Fruit fly (Drosophila melanogaster) whole organism, embryonic: Measurements from ENCODE around the gene Grip84.

Experiments
- Bdp1 ChIP-seq: fragments of 200-800 bp; sonication (Bioruptor generic); optimal IDR thresholded peaks from 3 replicates; lab custom pipeline; 2016; ENCODE audit warnings: missing biosample characterization, missing genetic modification characterization
- CG10274 ChIP-seq: fragments of 200-800 bp; sonication (Bioruptor generic); optimal IDR thresholded peaks from 3 replicates; lab custom pipeline; 2017; ENCODE audit warnings: missing biosample characterization, mild to moderate bottlenecking, missing genetic modification characterization
- CG10654 ChIP-seq: fragments of 200-800 bp; sonication (Bioruptor generic); optimal IDR thresholded peaks from 2 replicates; lab custom pipeline; 2016; ENCODE audit warnings: missing biosample characterization, missing genetic modification characterization
- CG12769 ChIP-seq: fragments of 200-800 bp; sonication (Bioruptor generic); optimal IDR thresholded peaks from 2 replicates; lab custom pipeline; 2019; ENCODE audit warnings: missing biosample characterization, mild to moderate bottlenecking, missing genetic modification characterization, moderate library complexity
- CG13287 ChIP-seq: fragments of 200-800 bp; sonication (Bioruptor generic); IDR thresholded peaks from 2 replicates; pipeline ENCODE4 v1.3.6; 2022; ENCODE audit warnings: missing biosample characterization, missing genetic modification characterization; ENCODE audit not compliant: partially characterized antibody
- CG1647 ChIP-seq: fragments of 200-800 bp; sonication (Bioruptor generic); optimal IDR thresholded peaks from 3 replicates; lab custom pipeline; 2016; ENCODE audit warnings: missing biosample characterization, missing genetic modification characterization
- CG17912 ChIP-seq: fragments of 200-800 bp; sonication (Bioruptor generic); optimal IDR thresholded peaks from 2 replicates; lab custom pipeline; 2018; ENCODE audit warnings: missing biosample characterization, mild to moderate bottlenecking, missing genetic modification characterization
- CG18011 ChIP-seq: fragments of 200-800 bp; sonication (Bioruptor generic); optimal IDR thresholded peaks from 2 replicates; lab custom pipeline; 2017; ENCODE audit warnings: missing biosample characterization, missing genetic modification characterization, mild to moderate bottlenecking, moderate library complexity, missing genotype
- CG1832 ChIP-seq: fragments of 200-800 bp; sonication (Bioruptor generic); optimal IDR thresholded peaks from 2 replicates; lab custom pipeline; 2017; ENCODE audit warnings: missing biosample characterization, mild to moderate bottlenecking, missing genetic modification characterization, inconsistent platforms
- CG2889 ChIP-seq: fragments of 200-800 bp; sonication (Bioruptor generic); IDR thresholded peaks from 3 replicates; pipeline ENCODE4 v1.3.6; 2022; ENCODE audit warnings: missing biosample characterization, missing genetic modification characterization
- CG32767 ChIP-seq: fragments of 200-800 bp; sonication (Bioruptor generic); IDR thresholded peaks from 2 replicates; pipeline ENCODE4 v1.3.6; 2022; ENCODE audit warnings: missing biosample characterization, missing genetic modification characterization
- CG3995 ChIP-seq: fragments of 200-800 bp; sonication (Bioruptor generic); optimal IDR thresholded peaks from 3 replicates; lab custom pipeline; 2016; ENCODE audit warnings: missing biosample characterization, missing genetic modification characterization
- CG4854 ChIP-seq: fragments of 200-800 bp; sonication (Bioruptor generic); optimal IDR thresholded peaks from 2 replicates; lab custom pipeline; 2016; ENCODE audit warnings: missing biosample characterization, missing genetic modification characterization, inconsistent platforms
- CG6175 ChIP-seq: fragments of 200-800 bp; sonication (Bioruptor generic); IDR thresholded peaks from 3 replicates; pipeline ENCODE4 v1.3.6; 2022; ENCODE audit warnings: missing biosample characterization, missing genetic modification characterization
- CG7357 ChIP-seq: fragments of 200-800 bp; sonication (Bioruptor generic); IDR thresholded peaks from 3 replicates; pipeline ENCODE4 v1.3.6; 2022; ENCODE audit warnings: missing biosample characterization, missing genetic modification characterization
- CG7372 ChIP-seq: fragments of 200-800 bp; sonication (Bioruptor generic); IDR thresholded peaks from 2 replicates; pipeline ENCODE4 v1.3.6; 2022; ENCODE audit warnings: missing biosample characterization, missing genetic modification characterization
- CG7745 ChIP-seq: fragments of 200-800 bp; sonication (Bioruptor generic); optimal IDR thresholded peaks from 2 replicates; lab custom pipeline; 2018; ENCODE audit warnings: missing biosample characterization, mild to moderate bottlenecking, missing genetic modification characterization, moderate library complexity
- CG7928 ChIP-seq: fragments of 200-800 bp; sonication (Bioruptor generic); optimal IDR thresholded peaks from 2 replicates; lab custom pipeline; 2017; ENCODE audit warnings: missing biosample characterization, mild to moderate bottlenecking, missing genetic modification characterization
- CG8478 ChIP-seq: fragments of >200 bp; optimal IDR thresholded peaks from 2 replicates; lab custom pipeline; 2018
- CG9609 ChIP-seq: fragments of 200-800 bp; sonication (Bioruptor generic); optimal IDR thresholded peaks from 3 replicates; lab custom pipeline; 2016; ENCODE audit warnings: missing biosample characterization, missing genetic modification characterization
- Eip74EF ChIP-seq, 2 experiments: fragments of 200-800 bp in 1 of 2; fragments of >200 bp in 1 of 2; sonication (Bioruptor generic) in 1 of 2; optimal IDR thresholded peaks; 2 replicates each; lab custom pipeline; 2017 to 2019; ENCODE audit warnings: missing biosample characterization in 2 of 2, missing genetic modification characterization in 2 of 2, mild to moderate bottlenecking in 1 of 2, moderate library complexity in 1 of 2
- HmgZ ChIP-seq: fragments of 200-800 bp; sonication (Bioruptor generic); optimal IDR thresholded peaks from 2 replicates; lab custom pipeline; 2018; ENCODE audit warnings: missing biosample characterization, mild to moderate bottlenecking, missing genetic modification characterization
- MBD-R2 ChIP-seq: fragments of 200-800 bp; sonication (Bioruptor generic); IDR thresholded peaks from 2 replicates; pipeline ENCODE4 v1.3.6; 2022; ENCODE audit warnings: missing biosample characterization, missing genetic modification characterization
- MESR4 ChIP-seq: fragments of 200-800 bp; sonication (Bioruptor generic); optimal IDR thresholded peaks from 2 replicates; lab custom pipeline; 2018; ENCODE audit warnings: missing biosample characterization, mild to moderate bottlenecking, missing genetic modification characterization, moderate library complexity
- Med ChIP-seq: fragments of 200-800 bp; sonication (Bioruptor generic); peaks from one replicate; lab custom pipeline; 2016; ENCODE audit warnings: missing biosample characterization, missing genetic modification characterization, mild to moderate bottlenecking, inconsistent platforms, moderate library complexity
- Stat92E ChIP-seq, 3 experiments: fragments of >200 bp in 2 of 3; fragments of 200-800 bp in 1 of 3; sonication (Bioruptor generic) in 1 of 3; optimal IDR thresholded peaks; 2 replicates each; lab custom pipeline; 2017 to 2019; ENCODE audit warnings: missing biosample characterization in 3 of 3, missing genetic modification characterization in 3 of 3, mild to moderate bottlenecking in 1 of 3, moderate library complexity in 1 of 3
- Xbp1 ChIP-seq: fragments of 200-800 bp; sonication (Bioruptor generic); optimal IDR thresholded peaks from 3 replicates; lab custom pipeline; 2016; ENCODE audit warnings: missing biosample characterization, mild to moderate bottlenecking, missing genetic modification characterization
- amos ChIP-seq: fragments of 200-800 bp; sonication (Bioruptor generic); IDR thresholded peaks from 2 replicates; pipeline ENCODE4 v1.3.6; 2022; ENCODE audit warnings: missing biosample characterization, missing genetic modification characterization; ENCODE audit not compliant: partially characterized antibody
- cg ChIP-seq: fragments of 200-800 bp; sonication (Bioruptor generic); optimal IDR thresholded peaks from 3 replicates; lab custom pipeline; 2019; ENCODE audit warnings: missing biosample characterization, mild to moderate bottlenecking, missing genetic modification characterization, moderate library complexity
- ci ChIP-seq: fragments of 200-800 bp; sonication (Bioruptor generic); IDR thresholded peaks from 3 replicates; pipeline ENCODE4 v1.3.6; 2022; ENCODE audit warnings: missing biosample characterization, missing genetic modification characterization
- dati ChIP-seq: fragments of 200-800 bp; sonication (Bioruptor generic); IDR thresholded peaks from 2 replicates; pipeline ENCODE4 v1.3.6; 2022; ENCODE audit warnings: missing biosample characterization, missing genetic modification characterization
- emc ChIP-seq: fragments of 200-800 bp; sonication (Bioruptor generic); optimal IDR thresholded peaks from 2 replicates; lab custom pipeline; 2016; ENCODE audit warnings: missing biosample characterization, missing genetic modification characterization
- gem ChIP-seq: fragments of 200-800 bp; sonication (Bioruptor generic); optimal IDR thresholded peaks from 2 replicates; lab custom pipeline; 2019; ENCODE audit warnings: missing biosample characterization, mild to moderate bottlenecking, missing genetic modification characterization, moderate library complexity
- ham ChIP-seq: fragments of 200-800 bp; sonication (Bioruptor generic); IDR thresholded peaks from 2 replicates; pipeline ENCODE4 v1.3.6; 2022; ENCODE audit warnings: missing biosample characterization, missing genetic modification characterization
- lilli ChIP-seq: fragments of 200-800 bp; sonication (Bioruptor generic); optimal IDR thresholded peaks from 3 replicates; lab custom pipeline; 2016; ENCODE audit warnings: missing biosample characterization, missing genetic modification characterization
- lola ChIP-seq, 3 experiments: fragments of >200 bp in 2 of 3; fragments of 200-800 bp in 1 of 3; sonication (Bioruptor generic) in 1 of 3; optimal IDR thresholded peaks; 2 replicates each; lab custom pipeline; 2017 to 2019; ENCODE audit warnings: missing biosample characterization in 3 of 3, missing genetic modification characterization in 3 of 3, mild to moderate bottlenecking in 1 of 3, moderate library complexity in 1 of 3
- nom ChIP-seq: fragments of 200-800 bp; sonication (Bioruptor generic); optimal IDR thresholded peaks from 2 replicates; lab custom pipeline; 2017; ENCODE audit warnings: missing biosample characterization, missing genetic modification characterization, mild to moderate bottlenecking, moderate library complexity, missing genetic modification reagents
- p53 ChIP-seq: fragments of 200-800 bp; sonication (Bioruptor generic); optimal IDR thresholded peaks from 2 replicates; lab custom pipeline; 2016; ENCODE audit warnings: missing biosample characterization, missing genetic modification characterization
- prd ChIP-seq, 3 experiments: fragments of >200 bp in 2 of 3; fragments of 200-800 bp in 1 of 3; sonication (Bioruptor generic) in 1 of 3; optimal IDR thresholded peaks in 2 of 3; IDR thresholded peaks in 1 of 3; 2 replicates in 2 of 3; 3 replicates in 1 of 3; pipeline versions ENCODE4 v1.3.6 to Lab custom; 2017 to 2022; ENCODE audit warnings: missing biosample characterization in 1 of 3, missing genetic modification characterization in 1 of 3
- sens ChIP-seq: fragments of 200-800 bp; sonication (Bioruptor generic); peaks from one replicate; lab custom pipeline; 2016; ENCODE audit warnings: missing biosample characterization, missing genetic modification characterization
- seq ChIP-seq: fragments of 200-800 bp; sonication (Bioruptor generic); IDR thresholded peaks from 2 replicates; pipeline ENCODE4 v1.3.6; 2022; ENCODE audit warnings: missing biosample characterization, missing genetic modification characterization
- sisA ChIP-seq: fragments of 200-800 bp; sonication (Bioruptor generic); IDR thresholded peaks from 2 replicates; pipeline ENCODE4 v1.3.6; 2022; ENCODE audit warnings: missing biosample characterization, missing genetic modification characterization
- so ChIP-seq: fragments of 200-800 bp; sonication (Bioruptor generic); IDR thresholded peaks from 3 replicates; pipeline ENCODE4 v1.3.6; 2022; ENCODE audit warnings: missing biosample characterization, missing genetic modification characterization
- sqz ChIP-seq: fragments of 200-800 bp; sonication (Bioruptor generic); optimal IDR thresholded peaks from 3 replicates; lab custom pipeline; 2018; ENCODE audit warnings: missing biosample characterization, mild to moderate bottlenecking, missing genetic modification characterization
- wor ChIP-seq: fragments of 200-800 bp; sonication (Bioruptor generic); IDR thresholded peaks from 2 replicates; pipeline ENCODE4 v1.3.6; 2022; ENCODE audit warnings: missing biosample characterization, missing genetic modification characterization
- zfh2 ChIP-seq: fragments of 200-800 bp; sonication (Bioruptor generic); optimal IDR thresholded peaks from 2 replicates; lab custom pipeline; 2016; ENCODE audit warnings: missing biosample characterization, missing genetic modification characterization

Grip84 gene

dm6 chrX:19578908-19579647 is 13.5 kb upstream of the Grip84 start:
- TF ChIP-seq CG12769 (tag; lab: Kevin White, UChicago): peak; percentile 78
- peak in 1 of 3 experiments; percentile 92 for TF ChIP-seq lola (GFP tag; optimal IDR thresholded peaks at IDR 0.05; lab: Kevin White, UChicago)
- TF ChIP-seq lilli (GFP tag; lab: Kevin White, UChicago): no peak
- TF ChIP-seq CG7928 (GFP tag; lab: Kevin White, UChicago): peak; percentile 75
- peak; percentile 71 for TF ChIP-seq MESR4
- peak in 1 of 2 experiments; percentile 2 for TF ChIP-seq Eip74EF (GFP tag; optimal IDR thresholded peaks at IDR 0.05; lab: Kevin White, UChicago)
- TF ChIP-seq CG4854 (GFP tag; lab: Kevin White, UChicago): no peak
- no peak for TF ChIP-seq prd (optimal IDR thresholded peaks at IDR 0.05; lab: Kevin White, UChicago)
- TF ChIP-seq prd (GFP tag; IDR thresholded peaks at IDR 0.05; lab: Robert Waterston, UW): 0 out of 3 replicates have a peak, but pooled peaks have one; percentile 12
- peak; percentile 47 for TF ChIP-seq Med (GFP tag; lab: Kevin White, UChicago)
- no peak for TF ChIP-seq p53 (GFP tag; lab: Kevin White, UChicago)
- TF ChIP-seq dati (GFP tag; lab: Robert Waterston, UW): no peak
- 0 out of 2 replicates have a peak, but pooled peaks have one; percentile 8 for TF ChIP-seq seq (GFP tag; lab: Robert Waterston, UW)
- no peak for TF ChIP-seq amos (GFP tag; lab: Robert Waterston, UW)
- peak; percentile 67 for TF ChIP-seq CG1832
- TF ChIP-seq CG3995 (GFP tag; lab: Kevin White, UChicago): peak; percentile 92
- TF ChIP-seq CG7357: peak; percentile 70
- 0 out of 2 replicates have a peak, but pooled peaks have one; percentile 21 for TF ChIP-seq CG32767 (GFP tag; lab: Robert Waterston, UW)
- TF ChIP-seq HmgZ (tag; lab: Kevin White, UChicago): no peak
- TF ChIP-seq CG13287 (GFP tag; lab: Robert Waterston, UW): no peak
- peak in 1 of 3 experiments; percentile 80 for TF ChIP-seq Stat92E (GFP tag; optimal IDR thresholded peaks at IDR 0.05; lab: Kevin White, UChicago)
- TF ChIP-seq cg (GFP tag; lab: Kevin White, UChicago): peak; percentile 95
- 0 out of 3 replicates have a peak, but pooled peaks have one; percentile 23 for TF ChIP-seq ci (GFP tag; lab: Robert Waterston, UW)
- peak; percentile 68 for TF ChIP-seq sens (GFP tag; lab: Kevin White, UChicago)
- no peak for TF ChIP-seq CG18011
- no peak for TF ChIP-seq CG10654 (GFP tag; lab: Kevin White, UChicago)
- peak; percentile 99 for TF ChIP-seq CG8478

- TF ChIP-seq MBD-R2 (GFP tag; lab: Robert Waterston, UW): peak; percentile 23; the same call in 1 of the 2 replicates
- TF ChIP-seq CG8478: no peak
- TF ChIP-seq wor (GFP tag; lab: Robert Waterston, UW): no peak
- no peak for TF ChIP-seq CG6175 (GFP tag; lab: Robert Waterston, UW)
- TF ChIP-seq CG9609 (GFP tag; lab: Kevin White, UChicago): no peak
- TF ChIP-seq CG10274 (GFP tag; lab: Kevin White, UChicago): peak; percentile 69
- TF ChIP-seq ham (GFP tag; lab: Robert Waterston, UW): no peak
- no peak for TF ChIP-seq Xbp1
- no peak for TF ChIP-seq sisA (GFP tag; lab: Robert Waterston, UW)
- TF ChIP-seq p53 (GFP tag; lab: Kevin White, UChicago): peak; percentile 90
- no peak for TF ChIP-seq sqz (GFP tag; lab: Kevin White, UChicago)
- 0 out of 3 replicates have a peak, but pooled peaks have one; percentile 9 for TF ChIP-seq so (GFP tag; lab: Robert Waterston, UW)
- no peak for TF ChIP-seq gem (tag; lab: Kevin White, UChicago)
- no peak for TF ChIP-seq emc
- TF ChIP-seq CG17912 (GFP tag; lab: Kevin White, UChicago): no peak
- TF ChIP-seq zfh2 (GFP tag; lab: Kevin White, UChicago): no peak
- no peak for TF ChIP-seq Bdp1 (GFP tag; lab: Kevin White, UChicago)
- no peak for TF ChIP-seq Stat92E (GFP tag; optimal IDR thresholded peaks at IDR 0.05; lab: Kevin White, UChicago)
- TF ChIP-seq Med (GFP tag; lab: Kevin White, UChicago): peak; percentile 42
- TF ChIP-seq CG2889 (GFP tag; lab: Robert Waterston, UW): no peak
- TF ChIP-seq nom (GFP tag; lab: Kevin White, UChicago): peak; percentile 9
- TF ChIP-seq CG7745 (tag; lab: Kevin White, UChicago): no peak
- no peak for TF ChIP-seq CG7372
- no peak for TF ChIP-seq CG1647
These were observed 12.5 kb upstream of the Grip84 start for dm6 chrX:19577940-19578632.
